Fruit fly (Drosophila melanogaster): ENCODE results near the gene mri.

Gene mri

DNA sequence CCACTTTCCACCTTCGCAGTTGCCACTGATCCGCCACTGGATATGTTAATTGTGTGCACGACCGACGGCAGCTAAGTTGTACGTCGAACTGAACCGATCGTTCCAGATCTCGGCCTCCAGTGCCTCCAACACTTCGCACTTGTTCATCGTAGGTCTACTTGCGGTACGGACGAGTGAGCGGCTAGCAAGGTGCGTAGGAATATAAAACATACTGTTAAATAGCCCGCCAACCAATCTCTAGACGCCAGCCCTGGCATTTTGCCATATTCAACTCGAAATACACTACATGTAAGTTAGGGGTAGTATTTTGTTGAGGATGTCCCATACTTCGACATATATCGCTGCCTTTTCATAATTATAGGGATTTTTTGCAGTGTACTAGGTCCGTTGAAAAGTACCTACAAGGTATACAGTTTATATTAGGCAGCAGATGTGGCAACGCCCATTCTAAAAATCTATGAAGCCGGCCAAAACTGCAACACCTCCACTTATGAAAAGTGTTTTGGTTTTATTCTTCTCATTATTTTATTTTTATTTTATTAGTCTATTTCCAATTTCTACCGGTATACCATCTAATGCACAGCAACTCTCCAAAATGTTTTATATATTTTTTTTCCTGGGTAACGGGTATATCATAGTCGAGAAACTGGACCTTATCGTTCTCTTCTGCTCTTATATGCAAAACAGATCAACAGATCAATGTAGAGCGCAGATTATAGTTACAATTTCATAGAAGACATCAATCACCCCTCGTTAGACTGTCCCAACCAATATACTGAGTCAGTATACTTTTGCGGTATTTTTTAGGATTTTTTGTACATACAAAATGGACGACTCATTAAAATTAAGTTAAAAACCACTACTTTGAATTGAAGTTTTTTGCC, 23.3 kb downstream of the mri start, which contains the start of the genes pyx and CG33229 (continued):
- TF ChIP-seq tll (GFP tag; optimal IDR thresholded peaks at IDR 0.05) (no peak), tio (GFP tag; optimal IDR thresholded peaks at IDR 0.05) (peak; percentile 90), odd (GFP tag; optimal IDR thresholded peaks at IDR 0.05) (peak; percentile 45), ind (GFP tag; optimal IDR thresholded peaks at IDR 0.05) (peak; percentile 89), slou (GFP tag; optimal IDR thresholded peaks at IDR 0.05) (peak; percentile 76), fru (optimal IDR thresholded peaks at IDR 0.05) (no peak), CG10543 (GFP tag; optimal IDR thresholded peaks at IDR 0.05) (peak; percentile 84), en (GFP tag; optimal IDR thresholded peaks at IDR 0.05) (peak; percentile 36), fd96Cb (tag; optimal IDR thresholded peaks at IDR 0.05) (peak; percentile 81), CG6765 (GFP tag; optimal IDR thresholded peaks at IDR 0.05) (peak; percentile 79), CG15601 (tag; optimal IDR thresholded peaks at IDR 0.05) (peak; percentile 70), Oaz (GFP tag; IDR thresholded peaks at IDR 0.05) (peak; percentile 66), sc (optimal IDR thresholded peaks at IDR 0.05) (no peak), sc (GFP tag; optimal IDR thresholded peaks at IDR 0.05) (peak; percentile 75), CG10147 (GFP tag; optimal IDR thresholded peaks at IDR 0.05) (peak; percentile 92), CG34376 (GFP tag; optimal IDR thresholded peaks at IDR 0.05) (peak; percentile 54), Eip74EF (GFP tag; optimal IDR thresholded peaks at IDR 0.05) (no peak), kay (GFP tag; optimal IDR thresholded peaks at IDR 0.05) (peak; percentile 68), lola (GFP tag; optimal IDR thresholded peaks at IDR 0.05) (peak in 1 of 3 experiments; percentile 80), oc (tag; optimal IDR thresholded peaks at IDR 0.05) (peak; percentile 72), CG1792 (GFP tag; optimal IDR thresholded peaks at IDR 0.05) (peak; percentile 66), Fer3 (tag; optimal IDR thresholded peaks at IDR 0.05) (peak; percentile 86), chm (GFP tag; IDR thresholded peaks at IDR 0.05) (peak; percentile 37; the same call in 1 of the 2 replicates), Sox100B (GFP tag; optimal IDR thresholded peaks at IDR 0.05) (peak; percentile 81), E2f2 (GFP tag; IDR thresholded peaks at IDR 0.05) (peak; percentile 93), Blimp-1 (GFP tag; optimal IDR thresholded peaks at IDR 0.05) (no peak), CG6272 (GFP tag; IDR thresholded peaks at IDR 0.05) (peak; percentile 77), al (GFP tag; IDR thresholded peaks at IDR 0.05) (peak; percentile 86), zen (tag; optimal IDR thresholded peaks at IDR 0.05) (peak; percentile 77), CG33557 (GFP tag; optimal IDR thresholded peaks at IDR 0.05) (peak; percentile 41), cad (GFP tag; optimal IDR thresholded peaks at IDR 0.05) (no peak), CG8089 (GFP tag; optimal IDR thresholded peaks at IDR 0.05) (peak; percentile 66), pros (GFP tag; optimal IDR thresholded peaks at IDR 0.05) (no peak), CG18764 (GFP tag; optimal IDR thresholded peaks at IDR 0.05) (peak; percentile 77), CG2875 (GFP tag; optimal IDR thresholded peaks at IDR 0.05) (peak; percentile 33), Hr51 (GFP tag; optimal IDR thresholded peaks at IDR 0.05) (peak; percentile 71 to 84), aop (GFP tag; IDR thresholded peaks at IDR 0.05) (peak; percentile 70), ac (GFP tag; optimal IDR thresholded peaks at IDR 0.05) (no peak), ewg (GFP tag; optimal IDR thresholded peaks at IDR 0.05) (peak; percentile 66), CG4854 (GFP tag; optimal IDR thresholded peaks at IDR 0.05) (peak; percentile 80), CG33213 (GFP tag; optimal IDR thresholded peaks at IDR 0.05) (peak; percentile 31), corto (GFP tag; optimal IDR thresholded peaks at IDR 0.05) (no peak), CG11456 (GFP tag; IDR thresholded peaks at IDR 0.05) (peak; percentile 92), sima (GFP tag; optimal IDR thresholded peaks at IDR 0.05) (peak; percentile 41), CG31365 (tag; optimal IDR thresholded peaks at IDR 0.05) (peak; percentile 17), Tbp (GFP tag; optimal IDR thresholded peaks at IDR 0.05) (no peak), CG4617 (GFP tag; optimal IDR thresholded peaks at IDR 0.05; ENCODE audit: borderline replicate concordance) (peak; percentile 63), dm (GFP tag; optimal IDR thresholded peaks at IDR 0.05) (peak; percentile 32)

Measured in whole organism, embryonic.